Worm (Caenorhabditis elegans) whole organism, young adult: ENCODE measurements around the gene srw-115.

Experiments
- C06A6.2 ChIP-seq: fragments of 200-800 bp; sonication (Bioruptor generic); conservative IDR thresholded peaks from 2 replicates; pipeline ENCODE4 v1.3.6; 2022; ENCODE audit warnings: missing genetic modification characterization, missing compliant biosample characterization
- Y95B8A.8 ChIP-seq: fragments of 200-800 bp; sonication (Bioruptor generic); IDR thresholded peaks from 2 replicates; pipeline ENCODE4 v1.3.6; 2022; ENCODE audit warnings: missing genetic modification reagents, missing genetic modification characterization, missing compliant biosample characterization
- ZK185.1 ChIP-seq: sonication (generic microtip); optimal IDR thresholded peaks from 2 replicates; lab custom pipeline; 2016; ENCODE audit warnings: mild to moderate bottlenecking, missing genetic modification characterization, missing compliant biosample characterization; ENCODE audit not compliant: poor library complexity, severe bottlenecking
- dpff-1 ChIP-seq: sonication (generic microtip); optimal IDR thresholded peaks from 2 replicates; lab custom pipeline; 2017; ENCODE audit warnings: mild to moderate bottlenecking, missing genetic modification characterization, missing compliant biosample characterization
- hmg-1.2 ChIP-seq: fragments of 200-800 bp; sonication (Bioruptor generic); IDR thresholded peaks from 2 replicates; pipeline ENCODE4 v1.3.6; 2022; ENCODE audit warnings: missing genetic modification reagents, missing genetic modification characterization, missing compliant biosample characterization

DNA sequence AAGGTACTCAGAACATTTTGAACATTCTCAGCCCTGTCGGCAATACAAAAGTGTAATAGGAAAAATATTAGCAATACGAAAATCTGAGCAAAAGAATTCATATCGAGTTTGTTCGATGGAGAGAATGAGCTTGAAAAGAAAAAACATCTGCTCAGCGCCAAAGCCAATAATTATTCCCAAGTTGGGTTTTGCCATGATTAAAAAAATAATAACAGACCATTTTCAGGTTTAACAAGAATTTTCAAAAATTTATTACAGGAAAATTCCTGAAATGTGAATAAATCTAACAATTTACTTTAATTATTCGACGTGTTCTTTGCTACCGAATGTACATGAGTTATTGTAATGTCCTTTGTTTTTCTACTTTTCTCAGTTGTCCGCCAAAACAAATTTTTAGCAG is 38.6 kb upstream of the srw-115 start, which contains the start of gene irld-38:
- TF ChIP-seq C06A6.2 (GFP tag; lab: Robert Waterston, UW) (no peak), ZK185.1 (no peak), Y95B8A.8 (GFP tag; lab: Robert Waterston, UW) (no peak), dpff-1 (no peak), hmg-1.2 (GFP tag; lab: Robert Waterston, UW) (no peak)
